Worm (Caenorhabditis elegans) whole organism, midembryonic: ENCODE results near the gene W07A12.8.

Experiments used
- T22C8.4 ChIP-seq: fragments of 200-800 bp; sonication (Bioruptor generic); IDR thresholded peaks from 2 replicates; pipeline ENCODE4 v1.3.6; 2022; ENCODE audit warnings: missing genetic modification characterization, missing compliant biosample characterization
- cog-1 ChIP-seq: sonication (generic microtip); optimal IDR thresholded peaks from 2 replicates; lab custom pipeline; 2016; ENCODE audit warnings: missing genetic modification characterization, missing compliant biosample characterization
- flt-1 ChIP-seq: fragments of 200-800 bp; sonication (Bioruptor generic); IDR thresholded peaks from 2 replicates; pipeline ENCODE4 v1.3.6; 2022; ENCODE audit warnings: missing genetic modification characterization, missing compliant biosample characterization
- klf-2 ChIP-seq: fragments of 200-800 bp; sonication (Bioruptor generic); conservative IDR thresholded peaks from 2 replicates; pipeline ENCODE4 v1.3.6; 2022; ENCODE audit warnings: missing genetic modification reagents, missing genetic modification characterization, missing compliant biosample characterization
- med-1 ChIP-seq: sonication (generic microtip); optimal IDR thresholded peaks from 2 replicates; lab custom pipeline; 2017; ENCODE audit warnings: missing genetic modification characterization, mild to moderate bottlenecking, missing compliant biosample characterization, antibody characterized with exemption, missing genetic modification reagents; ENCODE audit not compliant: insufficient read depth
- ref-1 ChIP-seq: fragments of 200-800 bp; sonication (Bioruptor generic); conservative IDR thresholded peaks from 2 replicates; pipeline ENCODE4 v1.3.6; 2022; ENCODE audit warnings: missing genetic modification reagents, missing genetic modification characterization, missing compliant biosample characterization
- tab-1 ChIP-seq: fragments of 200-800 bp; sonication (Bioruptor generic); IDR thresholded peaks from 2 replicates; pipeline ENCODE4 v1.3.6; 2022; ENCODE audit warnings: missing genetic modification characterization, missing compliant biosample characterization
- ztf-23 ChIP-seq: fragments of 200-800 bp; sonication (Bioruptor generic); IDR thresholded peaks from 2 replicates; pipeline ENCODE4 v1.3.6; 2022; ENCODE audit warnings: missing genetic modification reagents, missing genetic modification characterization, missing compliant biosample characterization
- ztf-29 ChIP-seq: fragments of 200-800 bp; sonication (Bioruptor generic); IDR thresholded peaks from 2 replicates; pipeline ENCODE4 v1.3.6; 2022; ENCODE audit warnings: missing genetic modification reagents, missing genetic modification characterization, missing compliant biosample characterization

The W07A12.8 gene

ce11 chrII:9130339-9130738, 35.3 kb downstream of the W07A12.8 start:
- TF ChIP-seq ztf-23 (GFP tag; lab: Robert Waterston, UW): no peak
- TF ChIP-seq cog-1 (tag; lab: Kevin White, UChicago): no peak

- TF ChIP-seq med-1 (GFP tag; lab: Kevin White, UChicago): no peak
- TF ChIP-seq klf-2 (GFP tag; lab: Robert Waterston, UW): no peak
- no peak for TF ChIP-seq tab-1 (GFP tag; lab: Robert Waterston, UW)
These were observed 37.5 kb downstream of the W07A12.8 start for ce11 chrII:9128132-9128531.

- TF ChIP-seq med-1 (GFP tag; lab: Kevin White, UChicago) (no peak), cog-1 (tag; lab: Kevin White, UChicago) (no peak), tab-1 (GFP tag; lab: Robert Waterston, UW) (no peak), ztf-29 (GFP tag; lab: Robert Waterston, UW) (no peak), klf-2 (GFP tag; lab: Robert Waterston, UW) (no peak), flt-1 (GFP tag; lab: Robert Waterston, UW) (no peak), T22C8.4 (GFP tag; lab: Robert Waterston, UW) (no peak), ztf-23 (GFP tag; lab: Robert Waterston, UW) (no peak), ref-1 (no peak)
These were observed 38.2 kb downstream of the W07A12.8 start for ce11 chrII:9127379-9127778.

- TF ChIP-seq ztf-29 (GFP tag; lab: Robert Waterston, UW) (no peak), med-1 (GFP tag; lab: Kevin White, UChicago) (no peak), T22C8.4 (GFP tag; lab: Robert Waterston, UW) (no peak), flt-1 (GFP tag; lab: Robert Waterston, UW) (no peak), cog-1 (tag; lab: Kevin White, UChicago) (no peak), tab-1 (GFP tag; lab: Robert Waterston, UW) (no peak), ztf-23 (GFP tag; lab: Robert Waterston, UW) (no peak)
These were observed 38.6 kb downstream of the W07A12.8 start for ce11 chrII:9126965-9127364.

ce11 chrII:9125007-9125406, 40.6 kb downstream of the W07A12.8 start:
- no peak for TF ChIP-seq cog-1 (tag; lab: Kevin White, UChicago)
- no peak for TF ChIP-seq ztf-23 (GFP tag; lab: Robert Waterston, UW)
- no peak for TF ChIP-seq ztf-29 (GFP tag; lab: Robert Waterston, UW)
- TF ChIP-seq med-1 (GFP tag; lab: Kevin White, UChicago): no peak
- no peak for TF ChIP-seq ref-1
- TF ChIP-seq flt-1 (GFP tag; lab: Robert Waterston, UW): no peak
- no peak for TF ChIP-seq T22C8.4 (GFP tag; lab: Robert Waterston, UW)
- no peak for TF ChIP-seq tab-1 (GFP tag; lab: Robert Waterston, UW)
- no peak for TF ChIP-seq klf-2 (GFP tag; lab: Robert Waterston, UW)

ce11 chrII:9124353-9124752, 41.3 kb downstream of the W07A12.8 start:
- no peak for TF ChIP-seq cog-1 (tag; lab: Kevin White, UChicago)
- TF ChIP-seq ref-1: no peak
- no peak for TF ChIP-seq med-1 (GFP tag; lab: Kevin White, UChicago)
- TF ChIP-seq ztf-29 (GFP tag; lab: Robert Waterston, UW): no peak

- no peak for TF ChIP-seq T22C8.4 (GFP tag; lab: Robert Waterston, UW)
- TF ChIP-seq med-1 (GFP tag; lab: Kevin White, UChicago): no peak
- no peak for TF ChIP-seq tab-1 (GFP tag; lab: Robert Waterston, UW)
- TF ChIP-seq klf-2 (GFP tag; lab: Robert Waterston, UW): no peak
- no peak for TF ChIP-seq ref-1
- no peak for TF ChIP-seq flt-1 (GFP tag; lab: Robert Waterston, UW)
- no peak for TF ChIP-seq ztf-29 (GFP tag; lab: Robert Waterston, UW)
- TF ChIP-seq cog-1 (tag; lab: Kevin White, UChicago): no peak
- TF ChIP-seq ztf-23 (GFP tag; lab: Robert Waterston, UW): no peak
These were observed 44.6 kb downstream of the W07A12.8 start for ce11 chrII:9120813-9121554.

- TF ChIP-seq T22C8.4 (GFP tag; lab: Robert Waterston, UW): no peak
- TF ChIP-seq klf-2 (GFP tag; lab: Robert Waterston, UW): no peak
- no peak for TF ChIP-seq ztf-23 (GFP tag; lab: Robert Waterston, UW)
- no peak for TF ChIP-seq flt-1 (GFP tag; lab: Robert Waterston, UW)
- TF ChIP-seq cog-1 (tag; lab: Kevin White, UChicago): no peak
These were observed 45.3 kb downstream of the W07A12.8 start for ce11 chrII:9120329-9120728.

ce11 chrII:9117789-9118242, 47.8 kb downstream of the W07A12.8 start:
- TF ChIP-seq klf-2 (GFP tag; lab: Robert Waterston, UW): no peak
- TF ChIP-seq ztf-23 (GFP tag; lab: Robert Waterston, UW): no peak
- no peak for TF ChIP-seq ref-1

ce11 chrII:9116404-9116803, 49.2 kb downstream of the W07A12.8 start:
- TF ChIP-seq flt-1 (GFP tag; lab: Robert Waterston, UW): no peak
- TF ChIP-seq med-1 (GFP tag; lab: Kevin White, UChicago): no peak
- TF ChIP-seq T22C8.4 (GFP tag; lab: Robert Waterston, UW): no peak
- TF ChIP-seq klf-2 (GFP tag; lab: Robert Waterston, UW): no peak
- TF ChIP-seq tab-1 (GFP tag; lab: Robert Waterston, UW): no peak
- no peak for TF ChIP-seq cog-1 (tag; lab: Kevin White, UChicago)
